Worm (Caenorhabditis elegans): Measurements from ENCODE around the gene ZK899.2.

DNA sequence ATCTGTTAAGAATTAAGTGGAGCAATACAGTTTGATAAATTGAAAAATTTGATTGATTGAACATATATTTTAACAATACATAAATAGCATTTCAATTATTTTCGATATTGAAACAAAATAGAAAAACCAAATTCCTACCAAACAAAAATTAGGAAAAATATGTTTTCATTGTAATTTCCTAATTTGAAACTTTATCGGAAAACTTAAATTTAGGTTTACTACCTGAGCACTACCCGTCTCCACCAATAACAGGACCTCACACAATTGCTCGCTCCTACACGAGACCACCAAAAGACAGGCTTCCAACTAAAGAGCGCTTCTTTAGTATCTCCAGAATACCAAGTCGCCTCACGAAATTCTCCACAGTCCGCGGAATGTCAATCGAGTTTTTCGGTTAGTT is 25.0 kb upstream of the ZK899.2 start:
- TF ChIP-seq nhr-12 (tag; optimal IDR thresholded peaks at IDR 0.05) (no peak), lsy-2 (tag; optimal IDR thresholded peaks at IDR 0.05) (no peak), unc-62 (GFP tag; optimal IDR thresholded peaks at IDR 0.05) (no peak), pha-4 (tag; optimal IDR thresholded peaks at IDR 0.05) (no peak), mls-2 (tag; optimal IDR thresholded peaks at IDR 0.05) (no peak), unc-39 (tag; optimal IDR thresholded peaks at IDR 0.05) (no peak)
